Fruit fly (Drosophila melanogaster) whole organism, prepupa: Measurements from ENCODE around the gene Snx27.
A peak's percentile ranks its signal among the peaks of the same experiment; 100 is the strongest.

Source experiments
- Blimp-1 ChIP-seq: fragments of 200-800 bp; sonication (Bioruptor generic); optimal IDR thresholded peaks from 3 replicates; lab custom pipeline; 2017; ENCODE audit warnings: missing biosample characterization, missing genetic modification characterization, mild to moderate bottlenecking, moderate library complexity, missing genetic modification reagents
- CG10631 ChIP-seq: fragments of 200-800 bp; sonication (Bioruptor generic); optimal IDR thresholded peaks from 2 replicates; lab custom pipeline; 2016; ENCODE audit warnings: missing biosample characterization, missing genetic modification characterization
- CG10669 ChIP-seq: fragments of 200-800 bp; sonication (Bioruptor generic); optimal IDR thresholded peaks from 3 replicates; lab custom pipeline; 2018; ENCODE audit warnings: missing biosample characterization, mild to moderate bottlenecking, missing genetic modification characterization, moderate library complexity
- CG11902 ChIP-seq: fragments of 200-800 bp; sonication (Bioruptor generic); optimal IDR thresholded peaks from 3 replicates; lab custom pipeline; 2016; ENCODE audit warnings: missing biosample characterization, missing genetic modification characterization
- CG1621 ChIP-seq: fragments of 200-800 bp; sonication (Bioruptor generic); optimal IDR thresholded peaks from 3 replicates; lab custom pipeline; 2018; ENCODE audit warnings: missing biosample characterization, mild to moderate bottlenecking, missing genetic modification characterization
- CG16779 ChIP-seq: fragments of 200-800 bp; sonication (Bioruptor generic); optimal IDR thresholded peaks from 3 replicates; lab custom pipeline; 2017; ENCODE audit warnings: missing biosample characterization, mild to moderate bottlenecking, missing genetic modification characterization
- CG3032 ChIP-seq: fragments of 200-800 bp; optimal IDR thresholded peaks from 2 replicates; lab custom pipeline; 2019; ENCODE audit warnings: missing biosample characterization, mild to moderate bottlenecking, missing genetic modification characterization, moderate library complexity
- CG31627 ChIP-seq: fragments of 200-800 bp; sonication (Bioruptor generic); optimal IDR thresholded peaks from 3 replicates; lab custom pipeline; 2016; ENCODE audit warnings: missing biosample characterization, missing genetic modification characterization
- CG32006 ChIP-seq: fragments of 200-800 bp; sonication (Bioruptor generic); optimal IDR thresholded peaks from 3 replicates; lab custom pipeline; 2017; ENCODE audit warnings: missing biosample characterization, mild to moderate bottlenecking, missing genetic modification characterization
- CG34406 ChIP-seq: fragments of 200-800 bp; sonication (Bioruptor generic); optimal IDR thresholded peaks from 3 replicates; lab custom pipeline; 2016; ENCODE audit warnings: missing biosample characterization, missing genetic modification characterization
- CG3919 ChIP-seq: fragments of 200-800 bp; sonication (Bioruptor generic); optimal IDR thresholded peaks from 3 replicates; lab custom pipeline; 2016; ENCODE audit warnings: missing biosample characterization, missing genetic modification characterization
- CG6163 ChIP-seq: fragments of 200-800 bp; sonication (Bioruptor generic); IDR thresholded peaks from 3 replicates; pipeline ENCODE4 v1.3.6; 2022; ENCODE audit warnings: missing biosample characterization, missing genetic modification characterization
- CG6276 ChIP-seq: fragments of 200-800 bp; sonication (Bioruptor generic); optimal IDR thresholded peaks from 2 replicates; lab custom pipeline; 2017; ENCODE audit warnings: missing biosample characterization, mild to moderate bottlenecking, missing genetic modification characterization
- CG6792 ChIP-seq: fragments of 200-800 bp; sonication (Bioruptor generic); optimal IDR thresholded peaks from 3 replicates; lab custom pipeline; 2016; ENCODE audit warnings: missing biosample characterization, missing genetic modification characterization
- CG6808 ChIP-seq: fragments of 200-800 bp; sonication (Bioruptor generic); optimal IDR thresholded peaks from 3 replicates; lab custom pipeline; 2017; ENCODE audit warnings: missing biosample characterization, missing genetic modification characterization, mild to moderate bottlenecking, moderate library complexity, missing genetic modification reagents
- CG7368 ChIP-seq: fragments of 200-800 bp; sonication (Bioruptor generic); optimal IDR thresholded peaks from 3 replicates; lab custom pipeline; 2016; ENCODE audit warnings: missing biosample characterization, missing genetic modification characterization
- CG8119 ChIP-seq: fragments of 200-800 bp; sonication (Bioruptor generic); IDR thresholded peaks from 3 replicates; pipeline ENCODE4 v1.3.6; 2022; ENCODE audit warnings: missing biosample characterization, missing genetic modification characterization
- CG8319 ChIP-seq: fragments of 200-800 bp; sonication (Bioruptor generic); optimal IDR thresholded peaks from 3 replicates; lab custom pipeline; 2016; ENCODE audit warnings: missing biosample characterization, missing genetic modification characterization
- CG8632 ChIP-seq: fragments of 200-800 bp; sonication (Bioruptor generic); optimal IDR thresholded peaks from 3 replicates; lab custom pipeline; 2016; ENCODE audit warnings: missing biosample characterization, missing genetic modification characterization
- CG9139 ChIP-seq: fragments of 200-800 bp; sonication (Bioruptor generic); optimal IDR thresholded peaks from 3 replicates; lab custom pipeline; 2017; ENCODE audit warnings: missing biosample characterization, mild to moderate bottlenecking, missing genetic modification characterization
- Eip75B ChIP-seq: fragments of 200-800 bp; sonication (Bioruptor generic); optimal IDR thresholded peaks from 3 replicates; lab custom pipeline; 2016; ENCODE audit warnings: missing biosample characterization, missing genetic modification characterization
- Eip93F ChIP-seq: fragments of 200-800 bp; sonication (Bioruptor generic); optimal IDR thresholded peaks from 2 replicates; lab custom pipeline; 2016; ENCODE audit warnings: missing biosample characterization, mild to moderate bottlenecking, missing genetic modification characterization
- Ets21C ChIP-seq: fragments of 200-800 bp; sonication (Bioruptor generic); optimal IDR thresholded peaks from 3 replicates; lab custom pipeline; 2016; ENCODE audit warnings: missing biosample characterization, missing genetic modification characterization
- Ets96B ChIP-seq: fragments of 200-800 bp; optimal IDR thresholded peaks from 2 replicates; lab custom pipeline; 2019; ENCODE audit warnings: missing biosample characterization, mild to moderate bottlenecking, missing genetic modification characterization, moderate library complexity
- Gug ChIP-seq: fragments of 200-800 bp; sonication (Bioruptor generic); IDR thresholded peaks from 2 replicates; pipeline ENCODE4 v1.3.6; 2022; ENCODE audit warnings: missing biosample characterization, missing genetic modification characterization
- Hr38 ChIP-seq: sonication (Bioruptor generic); optimal IDR thresholded peaks from 2 replicates; lab custom pipeline; 2016; ENCODE audit warnings: missing biosample characterization, missing genetic modification characterization
- Hr39 ChIP-seq: fragments of 200-800 bp; sonication (Bioruptor generic); optimal IDR thresholded peaks from 2 replicates; lab custom pipeline; 2016; ENCODE audit warnings: missing biosample characterization, missing genetic modification characterization
- Hr4 ChIP-seq: fragments of 200-800 bp; sonication (Bioruptor generic); optimal IDR thresholded peaks from 3 replicates; lab custom pipeline; 2016; ENCODE audit warnings: missing biosample characterization, missing genetic modification characterization
- Lpt ChIP-seq: fragments of 200-800 bp; sonication (Bioruptor generic); optimal IDR thresholded peaks from 3 replicates; lab custom pipeline; 2016; ENCODE audit warnings: missing biosample characterization, missing genetic modification characterization
- Met ChIP-seq: fragments of 200-800 bp; sonication (Bioruptor generic); optimal IDR thresholded peaks from 3 replicates; lab custom pipeline; 2016; ENCODE audit warnings: missing biosample characterization, missing genetic modification characterization
- OdsH ChIP-seq: fragments of 200-800 bp; sonication (Bioruptor generic); optimal IDR thresholded peaks from 3 replicates; lab custom pipeline; 2016; ENCODE audit warnings: missing biosample characterization, missing genetic modification characterization
- Smox ChIP-seq: fragments of 200-800 bp; sonication (Bioruptor generic); optimal IDR thresholded peaks from 3 replicates; lab custom pipeline; 2016; ENCODE audit warnings: missing biosample characterization, missing genetic modification characterization
- Sox15 ChIP-seq: fragments of 200-800 bp; sonication (Bioruptor generic); optimal IDR thresholded peaks from 3 replicates; lab custom pipeline; 2016; ENCODE audit warnings: missing biosample characterization, missing genetic modification characterization
- acj6 ChIP-seq: fragments of 200-800 bp; sonication (Bioruptor generic); optimal IDR thresholded peaks from 3 replicates; lab custom pipeline; 2016; ENCODE audit warnings: missing biosample characterization, missing genetic modification characterization
- cyc ChIP-seq: fragments of 200-800 bp; sonication (Bioruptor generic); optimal IDR thresholded peaks from 3 replicates; lab custom pipeline; 2016; ENCODE audit warnings: missing biosample characterization, missing genetic modification characterization
- esn ChIP-seq: fragments of 200-800 bp; sonication (Bioruptor generic); optimal IDR thresholded peaks from 2 replicates; lab custom pipeline; 2016; ENCODE audit warnings: missing biosample characterization, mild to moderate bottlenecking, missing genetic modification characterization, moderate library complexity
- fd59A ChIP-seq: fragments of 200-800 bp; sonication (Bioruptor generic); optimal IDR thresholded peaks from 2 replicates; lab custom pipeline; 2017; ENCODE audit warnings: missing biosample characterization, mild to moderate bottlenecking, missing genetic modification characterization, missing genetic modification reagents
- fd85E ChIP-seq: fragments of 200-800 bp; sonication (Bioruptor generic); optimal IDR thresholded peaks from 3 replicates; lab custom pipeline; 2016; ENCODE audit warnings: missing biosample characterization, missing genetic modification characterization
- fkh ChIP-seq: fragments of 200-800 bp; sonication (Bioruptor generic); optimal IDR thresholded peaks from 3 replicates; lab custom pipeline; 2017; ENCODE audit warnings: missing biosample characterization, mild to moderate bottlenecking, missing genetic modification characterization, moderate library complexity
- lz ChIP-seq: fragments of 200-800 bp; sonication (Bioruptor generic); optimal IDR thresholded peaks from 3 replicates; lab custom pipeline; 2016; ENCODE audit warnings: missing biosample characterization, missing genetic modification characterization
- net ChIP-seq: fragments of 200-800 bp; sonication (Bioruptor generic); optimal IDR thresholded peaks from 3 replicates; lab custom pipeline; 2016; ENCODE audit warnings: missing biosample characterization, missing genetic modification characterization
- pdm3 ChIP-seq: fragments of 200-800 bp; sonication (Bioruptor generic); optimal IDR thresholded peaks from 3 replicates; lab custom pipeline; 2016; ENCODE audit warnings: missing biosample characterization, missing genetic modification characterization
- salr ChIP-seq, 2 experiments: fragments of 200-800 bp; sonication (Bioruptor generic); optimal IDR thresholded peaks; 3 replicates each; lab custom pipeline; 2016 to 2018; ENCODE audit warnings: missing biosample characterization in 2 of 2, missing genetic modification characterization in 2 of 2, mild to moderate bottlenecking in 1 of 2
- svp ChIP-seq: fragments of 200-800 bp; sonication (Bioruptor generic); peaks from one replicate; lab custom pipeline; 2016; ENCODE audit warnings: missing biosample characterization, missing genetic modification characterization
- topi ChIP-seq: fragments of 200-800 bp; sonication (Bioruptor generic); optimal IDR thresholded peaks from 3 replicates; lab custom pipeline; 2016; ENCODE audit warnings: missing biosample characterization, missing genetic modification characterization
- vri ChIP-seq: fragments of 200-800 bp; sonication (Bioruptor generic); optimal IDR thresholded peaks from 3 replicates; lab custom pipeline; 2016; ENCODE audit warnings: missing biosample characterization, mild to moderate bottlenecking, missing genetic modification characterization

The Snx27 gene

DNA sequence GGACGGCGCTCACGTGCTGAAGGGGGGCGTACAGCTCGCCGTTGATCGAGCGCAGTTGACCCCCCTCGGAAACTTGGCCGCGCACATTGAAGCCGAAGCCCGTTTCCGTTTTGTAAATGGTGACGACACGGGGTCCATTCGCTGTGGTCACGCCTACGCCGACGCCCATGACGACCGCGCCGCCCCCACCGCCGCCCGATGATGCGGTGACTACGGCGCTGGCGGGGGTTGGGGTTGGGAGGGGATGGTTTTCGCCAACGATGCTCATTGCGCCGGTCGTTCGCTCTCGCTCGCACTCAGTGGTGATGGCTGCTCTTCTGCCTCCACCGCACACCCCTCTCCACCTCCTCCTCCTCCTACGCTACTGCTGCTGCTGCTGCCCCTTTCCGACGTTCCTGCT lies 674 bp downstream of the Snx27 start (continued):
- TF ChIP-seq CG6808 (GFP tag; lab: Kevin White, UChicago): peak; percentile 15
- peak; percentile 9 for TF ChIP-seq OdsH (GFP tag; lab: Kevin White, UChicago)
- no peak for TF ChIP-seq CG11902 (GFP tag; lab: Kevin White, UChicago)
- peak; percentile 11 for TF ChIP-seq acj6 (GFP tag; lab: Kevin White, UChicago)
- TF ChIP-seq Gug (GFP tag; lab: Robert Waterston, UW): peak; percentile 47; the same call in 1 of the 2 replicates
- TF ChIP-seq Sox15 (GFP tag; lab: Kevin White, UChicago): peak; percentile 4
- peak; percentile 25 for TF ChIP-seq Hr4
- TF ChIP-seq pdm3 (GFP tag; lab: Kevin White, UChicago): peak; percentile 11
- no peak for TF ChIP-seq svp (GFP tag; lab: Kevin White, UChicago)
- peak; percentile 11 for TF ChIP-seq CG3032
- peak; percentile 12 for TF ChIP-seq CG9139 (GFP tag; lab: Kevin White, UChicago)
- TF ChIP-seq Eip93F (GFP tag; lab: Kevin White, UChicago): no peak
- TF ChIP-seq CG3919: peak; percentile 33
- TF ChIP-seq CG6792 (GFP tag; lab: Kevin White, UChicago): peak; percentile 33
- TF ChIP-seq CG7368 (GFP tag; lab: Kevin White, UChicago): peak; percentile 32
- peak; percentile 66 for TF ChIP-seq CG6163 (GFP tag; lab: Robert Waterston, UW)
- TF ChIP-seq Met: no peak
- no peak for TF ChIP-seq lz (GFP tag; lab: Kevin White, UChicago)
- TF ChIP-seq CG10669 (GFP tag; lab: Kevin White, UChicago): no peak

DNA sequence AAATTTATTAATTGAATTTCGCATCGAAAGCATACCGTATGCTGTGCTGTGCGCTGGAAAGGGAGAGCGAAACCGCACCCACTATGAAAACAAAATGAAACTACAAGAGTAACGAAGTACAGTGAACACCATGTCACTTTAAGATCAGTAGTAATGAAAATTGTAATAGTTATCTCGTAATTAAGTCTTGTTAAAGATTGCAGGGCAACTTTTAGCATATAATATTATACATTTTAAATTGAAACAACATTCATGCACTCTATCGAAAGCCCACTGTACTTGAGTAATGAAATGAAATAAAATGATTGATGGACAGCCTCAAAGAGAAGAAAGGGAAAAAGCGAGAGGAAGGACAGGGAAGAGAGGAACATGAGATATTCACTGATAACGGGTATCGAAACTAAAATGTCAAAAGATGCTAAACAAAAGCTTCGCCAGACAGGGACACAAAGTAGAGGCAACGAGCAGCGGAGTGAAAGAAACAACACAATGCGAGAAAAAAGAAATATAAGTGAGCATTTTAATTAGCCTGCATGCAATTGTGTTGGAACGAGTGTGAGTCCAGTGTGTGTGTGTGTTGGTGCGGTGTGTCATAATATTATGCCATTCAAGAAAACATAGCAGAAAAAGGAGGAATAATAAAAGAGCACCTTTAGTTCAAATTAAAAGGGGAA lies 2.4 kb downstream of the Snx27 start:
- peak; percentile 90 for TF ChIP-seq CG8632 (GFP tag; lab: Kevin White, UChicago)
- peak; percentile 18 for TF ChIP-seq fkh
- peak; percentile 95 for TF ChIP-seq esn
- peak; percentile 89 for TF ChIP-seq topi
- peak; percentile 94 for TF ChIP-seq acj6 (GFP tag; lab: Kevin White, UChicago)
- peak; percentile 51 for TF ChIP-seq CG9139 (GFP tag; lab: Kevin White, UChicago)
- TF ChIP-seq CG3919: peak; percentile 84
- peak; percentile 43 for TF ChIP-seq Blimp-1 (GFP tag; lab: Kevin White, UChicago)
- TF ChIP-seq CG32006 (GFP tag; lab: Kevin White, UChicago): peak; percentile 90
- peak; percentile 83 for TF ChIP-seq CG6276 (GFP tag; lab: Kevin White, UChicago)
- peak; percentile 92 for TF ChIP-seq Hr4
- TF ChIP-seq CG16779: peak; percentile 71
- TF ChIP-seq CG8319: peak; percentile 65
- TF ChIP-seq CG10631 (GFP tag; lab: Kevin White, UChicago): peak; percentile 91
- TF ChIP-seq pdm3 (GFP tag; lab: Kevin White, UChicago): peak; percentile 95
- TF ChIP-seq CG6163 (GFP tag; lab: Robert Waterston, UW): peak; percentile 95
- TF ChIP-seq OdsH (GFP tag; lab: Kevin White, UChicago): peak; percentile 94
- peak; percentile 88 for TF ChIP-seq Ets21C (GFP tag; lab: Kevin White, UChicago)
- TF ChIP-seq vri (GFP tag; lab: Kevin White, UChicago): peak; percentile 49
- TF ChIP-seq Lpt: peak; percentile 78
- peak; percentile 49 for TF ChIP-seq fd85E
- peak; percentile 81 for TF ChIP-seq Ets96B (tag; lab: Kevin White, UChicago)
- peak; percentile 94 for TF ChIP-seq CG6792 (GFP tag; lab: Kevin White, UChicago)
- peak; percentile 90 for TF ChIP-seq net (GFP tag; lab: Kevin White, UChicago)
- peak; percentile 81 for TF ChIP-seq fd59A (GFP tag; lab: Kevin White, UChicago)
- TF ChIP-seq Met: peak; percentile 95
- TF ChIP-seq lz (GFP tag; lab: Kevin White, UChicago): peak; percentile 94
- peak; percentile 94 for TF ChIP-seq CG31627 (GFP tag; lab: Kevin White, UChicago)
- peak; percentile 95 for TF ChIP-seq CG34406
- TF ChIP-seq CG1621 (tag; lab: Kevin White, UChicago): peak; percentile 87
- no peak for TF ChIP-seq Hr38
- peak; percentile 93 for TF ChIP-seq Eip75B (GFP tag; lab: Kevin White, UChicago)
- TF ChIP-seq CG6808 (GFP tag; lab: Kevin White, UChicago): peak; percentile 73
- peak; percentile 85 for TF ChIP-seq CG3032
- TF ChIP-seq Sox15 (GFP tag; lab: Kevin White, UChicago): peak; percentile 91
- TF ChIP-seq cyc: peak; percentile 79
- TF ChIP-seq CG8119 (GFP tag; lab: Robert Waterston, UW): peak; percentile 88
- TF ChIP-seq Hr39 (GFP tag; lab: Kevin White, UChicago): peak; percentile 93
- peak; percentile 92 for TF ChIP-seq Smox (GFP tag; lab: Kevin White, UChicago)
- peak; percentile 80 to 82 for TF ChIP-seq salr (GFP tag; optimal IDR thresholded peaks at IDR 0.05; lab: Kevin White, UChicago)
